Fruit fly (Drosophila melanogaster) whole organism, embryonic: ENCODE results near the gene CG10194.
A peak's percentile ranks its signal among the peaks of the same experiment; 100 is the strongest.

Source experiments
- Abd-B ChIP-seq: fragments of 200-800 bp; sonication (Bioruptor generic); optimal IDR thresholded peaks from 2 replicates; lab custom pipeline; 2018; ENCODE audit warnings: missing biosample characterization, mild to moderate bottlenecking, missing genetic modification characterization, moderate library complexity
- Aef1 ChIP-seq: fragments of 200-800 bp; sonication (Bioruptor generic); IDR thresholded peaks from 3 replicates; pipeline ENCODE4 v1.3.6; 2022; ENCODE audit warnings: missing biosample characterization, missing genetic modification characterization
- Antp ChIP-seq: fragments of 200-800 bp; sonication (Bioruptor generic); optimal IDR thresholded peaks from 3 replicates; lab custom pipeline; 2016; ENCODE audit warnings: missing biosample characterization, missing genetic modification characterization
- B-H2 ChIP-seq: fragments of 200-800 bp; sonication (Bioruptor generic); optimal IDR thresholded peaks from 2 replicates; lab custom pipeline; 2018; ENCODE audit warnings: missing biosample characterization, mild to moderate bottlenecking, missing genetic modification characterization
- CG10366 ChIP-seq: fragments of 200-800 bp; sonication (Bioruptor generic); IDR thresholded peaks from 2 replicates; pipeline ENCODE4 v1.3.6; 2022; ENCODE audit warnings: missing biosample characterization, missing genetic modification characterization
- CG10543 ChIP-seq: fragments of 200-800 bp; sonication (Bioruptor generic); optimal IDR thresholded peaks from 3 replicates; lab custom pipeline; 2017; ENCODE audit warnings: missing biosample characterization, mild to moderate bottlenecking, missing genetic modification characterization, moderate library complexity
- CG11398 ChIP-seq: fragments of 200-800 bp; sonication (Bioruptor generic); optimal IDR thresholded peaks from 2 replicates; lab custom pipeline; 2016; ENCODE audit warnings: missing biosample characterization, missing genetic modification characterization
- CG12659 ChIP-seq: fragments of 200-800 bp; sonication (Bioruptor generic); optimal IDR thresholded peaks from 3 replicates; lab custom pipeline; 2017; ENCODE audit warnings: mild to moderate bottlenecking, missing biosample characterization, missing genetic modification reagents, missing genetic modification characterization
- CG13775 ChIP-seq: fragments of 200-800 bp; sonication (Bioruptor generic); optimal IDR thresholded peaks from 3 replicates; lab custom pipeline; 2017; ENCODE audit warnings: missing biosample characterization, mild to moderate bottlenecking, missing genetic modification characterization
- CG13894 ChIP-seq: fragments of 200-800 bp; sonication (Bioruptor generic); optimal IDR thresholded peaks from 3 replicates; lab custom pipeline; 2018; ENCODE audit warnings: missing biosample characterization, mild to moderate bottlenecking, missing genetic modification characterization, moderate library complexity
- CG15269 ChIP-seq: fragments of 200-800 bp; sonication (Bioruptor generic); optimal IDR thresholded peaks from 2 replicates; lab custom pipeline; 2018; ENCODE audit warnings: missing biosample characterization, mild to moderate bottlenecking, missing genetic modification characterization, moderate library complexity
- CG17359 ChIP-seq: fragments of 200-800 bp; sonication (Bioruptor generic); optimal IDR thresholded peaks from 3 replicates; lab custom pipeline; 2018; ENCODE audit warnings: missing biosample characterization, mild to moderate bottlenecking, missing genetic modification characterization, moderate library complexity
- CG17385 ChIP-seq: fragments of 200-800 bp; sonication (Bioruptor generic); optimal IDR thresholded peaks from 3 replicates; lab custom pipeline; 2018; ENCODE audit warnings: missing biosample characterization, mild to moderate bottlenecking, missing genetic modification characterization
- CG18262 ChIP-seq: fragments of 200-800 bp; optimal IDR thresholded peaks from 3 replicates; lab custom pipeline; 2019; ENCODE audit warnings: missing biosample characterization, mild to moderate bottlenecking, missing genetic modification characterization, moderate library complexity
- CG1832 ChIP-seq: fragments of 200-800 bp; sonication (Bioruptor generic); optimal IDR thresholded peaks from 2 replicates; lab custom pipeline; 2017; ENCODE audit warnings: missing biosample characterization, mild to moderate bottlenecking, missing genetic modification characterization, inconsistent platforms
- CG18476 ChIP-seq: fragments of 200-800 bp; sonication (Bioruptor generic); optimal IDR thresholded peaks from 2 replicates; lab custom pipeline; 2016; ENCODE audit warnings: missing biosample characterization, mild to moderate bottlenecking, missing genetic modification characterization
- CG18619 ChIP-seq: fragments of 200-800 bp; sonication (Bioruptor generic); optimal IDR thresholded peaks from 3 replicates; lab custom pipeline; 2017; ENCODE audit warnings: missing biosample characterization, mild to moderate bottlenecking, missing genetic modification characterization
- CG32532 ChIP-seq: fragments of 200-800 bp; sonication (Bioruptor generic); IDR thresholded peaks from 2 replicates; pipeline ENCODE4 v1.3.6; 2022; ENCODE audit warnings: missing biosample characterization, missing genetic modification characterization
- CG4617 ChIP-seq: fragments of 200-800 bp; sonication (Bioruptor generic); optimal IDR thresholded peaks from 3 replicates; lab custom pipeline; 2016; ENCODE audit warnings: missing biosample characterization, missing genetic modification characterization, borderline replicate concordance
- CG5245 ChIP-seq: fragments of 200-800 bp; sonication (Bioruptor generic); optimal IDR thresholded peaks from 3 replicates; lab custom pipeline; 2016; ENCODE audit warnings: missing biosample characterization, missing genetic modification characterization
- CG6175 ChIP-seq: fragments of 200-800 bp; sonication (Bioruptor generic); IDR thresholded peaks from 3 replicates; pipeline ENCODE4 v1.3.6; 2022; ENCODE audit warnings: missing biosample characterization, missing genetic modification characterization
- CG6254 ChIP-seq: fragments of 200-800 bp; sonication (Bioruptor generic); optimal IDR thresholded peaks from 3 replicates; lab custom pipeline; 2017; ENCODE audit warnings: mild to moderate bottlenecking, missing biosample characterization, missing genetic modification reagents, missing genetic modification characterization
- CG7839 ChIP-seq: fragments of 200-800 bp; sonication (Bioruptor generic); optimal IDR thresholded peaks from 3 replicates; lab custom pipeline; 2018; ENCODE audit warnings: missing biosample characterization, mild to moderate bottlenecking, missing genetic modification characterization, moderate library complexity
- CG7963 ChIP-seq: fragments of 200-800 bp; sonication (Bioruptor generic); IDR thresholded peaks from 3 replicates; pipeline ENCODE4 v1.3.6; 2022; ENCODE audit warnings: missing biosample characterization, missing genetic modification characterization; ENCODE audit not compliant: partially characterized antibody
- CG8388 ChIP-seq: fragments of 200-800 bp; sonication (Bioruptor generic); optimal IDR thresholded peaks from 2 replicates; lab custom pipeline; 2019; ENCODE audit warnings: missing biosample characterization, mild to moderate bottlenecking, missing genetic modification characterization, moderate library complexity
- Dbx ChIP-seq: fragments of 200-800 bp; sonication (Bioruptor generic); IDR thresholded peaks from 3 replicates; pipeline ENCODE4 v1.3.6; 2022; ENCODE audit warnings: missing biosample characterization, missing genetic modification characterization
- Doc3 ChIP-seq: fragments of 200-800 bp; sonication (Bioruptor generic); IDR thresholded peaks from 3 replicates; pipeline ENCODE4 v1.3.6; 2022; ENCODE audit warnings: missing biosample characterization, missing genetic modification characterization; ENCODE audit not compliant: partially characterized antibody
- HLH3B ChIP-seq: fragments of 200-800 bp; sonication (Bioruptor generic); IDR thresholded peaks from 2 replicates; pipeline ENCODE4 v1.3.6; 2022; ENCODE audit warnings: missing biosample characterization, missing genetic modification characterization
- HmgD ChIP-seq: fragments of 200-800 bp; sonication (Bioruptor generic); optimal IDR thresholded peaks from 3 replicates; lab custom pipeline; 2016; ENCODE audit warnings: missing biosample characterization, missing genetic modification characterization
- Nf-YC ChIP-seq: fragments of 200-800 bp; optimal IDR thresholded peaks from 3 replicates; lab custom pipeline; 2019; ENCODE audit warnings: missing biosample characterization, mild to moderate bottlenecking, missing genetic modification characterization, moderate library complexity
- Oaz ChIP-seq: fragments of 200-800 bp; sonication (Bioruptor generic); IDR thresholded peaks from 2 replicates; pipeline ENCODE4 v1.3.6; 2022; ENCODE audit warnings: missing biosample characterization, missing genetic modification characterization
- Oli ChIP-seq: fragments of 200-800 bp; sonication (Bioruptor generic); optimal IDR thresholded peaks from 2 replicates; lab custom pipeline; 2018; ENCODE audit warnings: missing biosample characterization, mild to moderate bottlenecking, missing genetic modification characterization, moderate library complexity
- Spps ChIP-seq: fragments of 200-800 bp; sonication (Bioruptor generic); optimal IDR thresholded peaks from 2 replicates; lab custom pipeline; 2018; ENCODE audit warnings: missing biosample characterization, mild to moderate bottlenecking, missing genetic modification characterization
- Sry-β ChIP-seq: fragments of 200-800 bp; sonication (Bioruptor generic); optimal IDR thresholded peaks from 2 replicates; lab custom pipeline; 2018; ENCODE audit warnings: missing biosample characterization, mild to moderate bottlenecking, missing genetic modification characterization, moderate library complexity
- amos ChIP-seq: fragments of 200-800 bp; sonication (Bioruptor generic); IDR thresholded peaks from 2 replicates; pipeline ENCODE4 v1.3.6; 2022; ENCODE audit warnings: missing biosample characterization, missing genetic modification characterization; ENCODE audit not compliant: partially characterized antibody
- da ChIP-seq: fragments of 200-800 bp; sonication (Bioruptor generic); optimal IDR thresholded peaks from 2 replicates; lab custom pipeline; 2016; ENCODE audit warnings: missing biosample characterization, missing genetic modification characterization
- dpn ChIP-seq, 2 experiments: fragments of 200-800 bp; sonication (Bioruptor generic); optimal IDR thresholded peaks; 3 replicates each; lab custom pipeline; 2016; ENCODE audit warnings: missing biosample characterization in 2 of 2, missing genetic modification characterization in 2 of 2
- fd3F ChIP-seq: fragments of 200-800 bp; sonication (Bioruptor generic); optimal IDR thresholded peaks from 2 replicates; lab custom pipeline; 2018; ENCODE audit warnings: missing biosample characterization, mild to moderate bottlenecking, missing genetic modification characterization, moderate library complexity
- fd96Cb ChIP-seq: fragments of 200-800 bp; sonication (Bioruptor generic); optimal IDR thresholded peaks from 2 replicates; lab custom pipeline; 2018; ENCODE audit warnings: missing biosample characterization, mild to moderate bottlenecking, missing genetic modification characterization, moderate library complexity
- gsb-n ChIP-seq: fragments of 200-800 bp; sonication (Bioruptor generic); optimal IDR thresholded peaks from 3 replicates; lab custom pipeline; 2018; ENCODE audit warnings: missing biosample characterization, mild to moderate bottlenecking, missing genetic modification characterization
- hb ChIP-seq: fragments of 200-800 bp; sonication (Bioruptor generic); IDR thresholded peaks from 3 replicates; pipeline ENCODE4 v1.3.6; 2022; ENCODE audit warnings: missing biosample characterization, missing genetic modification characterization; ENCODE audit not compliant: partially characterized antibody
- hth ChIP-seq: fragments of >200 bp; optimal IDR thresholded peaks from 2 replicates; lab custom pipeline; 2017; ENCODE audit warnings: inconsistent platforms
- odd ChIP-seq: fragments of 200-800 bp; sonication (Bioruptor generic); optimal IDR thresholded peaks from 2 replicates; lab custom pipeline; 2017; ENCODE audit warnings: missing biosample characterization, mild to moderate bottlenecking, missing genetic modification characterization
- org-1 ChIP-seq: fragments of 200-800 bp; sonication (Bioruptor generic); optimal IDR thresholded peaks from 2 replicates; lab custom pipeline; 2017; ENCODE audit warnings: missing biosample characterization, missing genetic modification characterization
- sna ChIP-seq: fragments of 200-800 bp; sonication (Bioruptor generic); IDR thresholded peaks from 2 replicates; pipeline ENCODE4 v1.3.6; 2022; ENCODE audit warnings: missing biosample characterization, missing genetic modification characterization; ENCODE audit not compliant: partially characterized antibody
- unpg ChIP-seq: fragments of 200-800 bp; sonication (Bioruptor generic); optimal IDR thresholded peaks from 3 replicates; lab custom pipeline; 2018; ENCODE audit warnings: missing biosample characterization, mild to moderate bottlenecking, missing genetic modification characterization, moderate library complexity
- vnd ChIP-seq: fragments of 200-800 bp; sonication (Bioruptor generic); IDR thresholded peaks from 3 replicates; pipeline ENCODE4 v1.3.6; 2022; ENCODE audit warnings: missing biosample characterization, missing genetic modification characterization; ENCODE audit not compliant: partially characterized antibody
- wor ChIP-seq: fragments of 200-800 bp; sonication (Bioruptor generic); IDR thresholded peaks from 2 replicates; pipeline ENCODE4 v1.3.6; 2022; ENCODE audit warnings: missing biosample characterization, missing genetic modification characterization

The CG10194 gene

dm6 chr2L:19492934-19493686 lies 3.2 kb upstream of the CG10194 start, which contains the start of the genes swm and Ctu2 (continued):
- peak; percentile 94 for TF ChIP-seq Sry-β (GFP tag; lab: Kevin White, UChicago)
- TF ChIP-seq CG7839 (tag; lab: Kevin White, UChicago): peak; percentile 77
- peak; percentile 53; the same call in 1 of the 2 replicates for TF ChIP-seq HLH3B (GFP tag; lab: Robert Waterston, UW)
- TF ChIP-seq da: no peak
- peak; percentile 48 for TF ChIP-seq fd96Cb (tag; lab: Kevin White, UChicago)
- TF ChIP-seq hb (GFP tag; lab: Robert Waterston, UW): peak; percentile 62; the same call in 1 of the 3 replicates
- peak; percentile 70 for TF ChIP-seq Doc3 (GFP tag; lab: Robert Waterston, UW)
- peak; percentile 62 for TF ChIP-seq Dbx (GFP tag; lab: Robert Waterston, UW)
- peak; percentile 36; the same call in 1 of the 3 replicates for TF ChIP-seq CG7963
- no peak for TF ChIP-seq Oli (tag; lab: Kevin White, UChicago)
- TF ChIP-seq Oaz (GFP tag; lab: Robert Waterston, UW): peak; percentile 52; the same call in 1 of the 2 replicates
- no peak for TF ChIP-seq org-1 (GFP tag; lab: Kevin White, UChicago)
- peak; percentile 67 for TF ChIP-seq amos (GFP tag; lab: Robert Waterston, UW)
- TF ChIP-seq CG32532 (GFP tag; lab: Robert Waterston, UW): peak; percentile 70
- peak; percentile 1 to 71 for TF ChIP-seq dpn (GFP tag; optimal IDR thresholded peaks at IDR 0.05; lab: Kevin White, UChicago)
- TF ChIP-seq CG11398 (GFP tag; lab: Kevin White, UChicago): no peak
- no peak for TF ChIP-seq CG13894 (tag; lab: Kevin White, UChicago)
- TF ChIP-seq HmgD (GFP tag; lab: Kevin White, UChicago): peak; percentile 24
- no peak for TF ChIP-seq hth (lab: Kevin White, UChicago)
- no peak for TF ChIP-seq CG5245
- TF ChIP-seq CG1832 (GFP tag; lab: Kevin White, UChicago): no peak
- peak; percentile 84 for TF ChIP-seq CG10543
- TF ChIP-seq CG17359 (tag; lab: Kevin White, UChicago): peak; percentile 56
- peak; percentile 69 for TF ChIP-seq CG8388 (GFP tag; lab: Kevin White, UChicago)
- no peak for TF ChIP-seq CG18476 (GFP tag; lab: Kevin White, UChicago)
- peak; percentile 13 for TF ChIP-seq Spps (tag; lab: Kevin White, UChicago)
- no peak for TF ChIP-seq gsb-n (tag; lab: Kevin White, UChicago)
- peak; percentile 45 for TF ChIP-seq CG4617 (GFP tag; lab: Kevin White, UChicago)
- TF ChIP-seq CG12659 (GFP tag; lab: Kevin White, UChicago): peak; percentile 82
- peak; percentile 78 for TF ChIP-seq CG15269
- peak; percentile 77 for TF ChIP-seq Nf-YC
- peak; percentile 67; the same call in 1 of the 2 replicates for TF ChIP-seq sna
- TF ChIP-seq CG6254 (GFP tag; lab: Kevin White, UChicago): no peak
- no peak for TF ChIP-seq wor (GFP tag; lab: Robert Waterston, UW)
- TF ChIP-seq Antp (GFP tag; lab: Kevin White, UChicago): no peak
- TF ChIP-seq odd (GFP tag; lab: Kevin White, UChicago): no peak
- peak; percentile 55 for TF ChIP-seq CG13775 (GFP tag; lab: Kevin White, UChicago)
- no peak for TF ChIP-seq CG6175
- TF ChIP-seq Abd-B (GFP tag; lab: Kevin White, UChicago): peak; percentile 67
- TF ChIP-seq CG10366 (GFP tag; lab: Robert Waterston, UW): peak; percentile 25; the same call in 1 of the 2 replicates
- TF ChIP-seq vnd: peak; percentile 62; the same call in 1 of the 3 replicates
- peak; percentile 73 for TF ChIP-seq CG18262
- TF ChIP-seq CG18619 (GFP tag; lab: Kevin White, UChicago): peak; percentile 60
- TF ChIP-seq CG17385: peak; percentile 94
- TF ChIP-seq Aef1 (GFP tag; lab: Robert Waterston, UW): peak; percentile 51
- peak; percentile 72 for TF ChIP-seq fd3F (GFP tag; lab: Kevin White, UChicago)
- peak; percentile 88 for TF ChIP-seq B-H2
- TF ChIP-seq unpg (GFP tag; lab: Kevin White, UChicago): peak; percentile 76
